Fruit fly (Drosophila melanogaster) whole organism, embryonic: ENCODE measurements around the gene shams.

Source experiments
- Abd-B ChIP-seq: fragments of 200-800 bp; sonication (Bioruptor generic); optimal IDR thresholded peaks from 2 replicates; lab custom pipeline; 2018; ENCODE audit warnings: missing biosample characterization, mild to moderate bottlenecking, missing genetic modification characterization, moderate library complexity
- Atf3 ChIP-seq: fragments of 200-800 bp; sonication (Bioruptor generic); optimal IDR thresholded peaks from 3 replicates; lab custom pipeline; 2016; ENCODE audit warnings: missing biosample characterization, missing genetic modification characterization
- Awh ChIP-seq: fragments of 200-800 bp; sonication (Bioruptor generic); IDR thresholded peaks from 2 replicates; pipeline ENCODE4, ENCODE4 v1.3.6; 2022; ENCODE audit warnings: missing biosample characterization, missing genetic modification characterization
- BtbVII ChIP-seq: fragments of 200-800 bp; sonication (Bioruptor generic); optimal IDR thresholded peaks from 3 replicates; lab custom pipeline; 2017; ENCODE audit warnings: missing biosample characterization, mild to moderate bottlenecking, missing genetic modification characterization
- C15 ChIP-seq: fragments of 200-800 bp; sonication (Bioruptor generic); IDR thresholded peaks from 3 replicates; pipeline ENCODE4 v1.3.6; 2022; ENCODE audit warnings: missing biosample characterization, missing genetic modification characterization
- CG15011 ChIP-seq: fragments of 200-800 bp; sonication (Bioruptor generic); optimal IDR thresholded peaks from 3 replicates; lab custom pipeline; 2018; ENCODE audit warnings: missing biosample characterization, mild to moderate bottlenecking, missing genetic modification characterization
- CG1603 ChIP-seq: fragments of 200-800 bp; sonication (Bioruptor generic); optimal IDR thresholded peaks from 2 replicates; lab custom pipeline; 2019; ENCODE audit warnings: missing biosample characterization, mild to moderate bottlenecking, missing genetic modification characterization, moderate library complexity
- CG17359 ChIP-seq: fragments of 200-800 bp; sonication (Bioruptor generic); optimal IDR thresholded peaks from 3 replicates; lab custom pipeline; 2018; ENCODE audit warnings: missing biosample characterization, mild to moderate bottlenecking, missing genetic modification characterization, moderate library complexity
- CG17912 ChIP-seq: fragments of 200-800 bp; sonication (Bioruptor generic); optimal IDR thresholded peaks from 2 replicates; lab custom pipeline; 2018; ENCODE audit warnings: missing biosample characterization, mild to moderate bottlenecking, missing genetic modification characterization
- CG18599 ChIP-seq: fragments of 200-800 bp; sonication (Bioruptor generic); optimal IDR thresholded peaks from 3 replicates; lab custom pipeline; 2017; ENCODE audit warnings: missing biosample characterization, missing genetic modification characterization, mild to moderate bottlenecking, moderate library complexity, missing genetic modification reagents
- CG3838 ChIP-seq: fragments of 200-800 bp; sonication (Bioruptor generic); optimal IDR thresholded peaks from 3 replicates; lab custom pipeline; 2016; ENCODE audit warnings: missing biosample characterization, missing genetic modification characterization
- CG3847 ChIP-seq: fragments of 200-800 bp; sonication (Bioruptor generic); IDR thresholded peaks from 2 replicates; pipeline ENCODE4 v1.3.6; 2022; ENCODE audit warnings: missing biosample characterization, missing genetic modification characterization
- CG42726 ChIP-seq: fragments of 200-800 bp; sonication (Bioruptor generic); IDR thresholded peaks from 2 replicates; pipeline ENCODE4 v1.3.6; 2022; ENCODE audit warnings: missing biosample characterization, missing genetic modification characterization; ENCODE audit not compliant: partially characterized antibody
- CG43689 ChIP-seq: fragments of 200-800 bp; sonication (Bioruptor generic); IDR thresholded peaks from 2 replicates; pipeline ENCODE4 v1.3.6; 2022; ENCODE audit warnings: missing biosample characterization, missing genetic modification characterization
- CG4854 ChIP-seq: fragments of 200-800 bp; sonication (Bioruptor generic); optimal IDR thresholded peaks from 2 replicates; lab custom pipeline; 2016; ENCODE audit warnings: missing biosample characterization, missing genetic modification characterization, inconsistent platforms
- CG6254 ChIP-seq: fragments of 200-800 bp; sonication (Bioruptor generic); optimal IDR thresholded peaks from 3 replicates; lab custom pipeline; 2017; ENCODE audit warnings: mild to moderate bottlenecking, missing biosample characterization, missing genetic modification reagents, missing genetic modification characterization
- CG6689 ChIP-seq: fragments of 200-800 bp; sonication (Bioruptor generic); IDR thresholded peaks from 2 replicates; pipeline ENCODE4 v1.3.6; 2022; ENCODE audit warnings: missing biosample characterization, missing genetic modification characterization
- CG7839 ChIP-seq: fragments of 200-800 bp; sonication (Bioruptor generic); optimal IDR thresholded peaks from 3 replicates; lab custom pipeline; 2018; ENCODE audit warnings: missing biosample characterization, mild to moderate bottlenecking, missing genetic modification characterization, moderate library complexity
- CG9727 ChIP-seq: fragments of 200-800 bp; sonication (Bioruptor generic); optimal IDR thresholded peaks from 3 replicates; lab custom pipeline; 2017; ENCODE audit warnings: missing biosample characterization, mild to moderate bottlenecking, missing genetic modification characterization
- CkIIα-i1 ChIP-seq: fragments of 200-800 bp; sonication (Bioruptor generic); IDR thresholded peaks from 2 replicates; pipeline ENCODE4 v1.3.6; 2022; ENCODE audit warnings: missing biosample characterization, missing genetic modification characterization
- D19A ChIP-seq: fragments of 200-800 bp; optimal IDR thresholded peaks from 3 replicates; lab custom pipeline; 2019; ENCODE audit warnings: missing biosample characterization, mild to moderate bottlenecking, missing genetic modification characterization, moderate library complexity
- GATAe ChIP-seq: fragments of 200-800 bp; sonication (Bioruptor generic); conservative IDR thresholded peaks from 2 replicates; pipeline ENCODE4 v1.3.6; 2022; ENCODE audit warnings: missing biosample characterization, missing genetic modification characterization
- Gsc ChIP-seq: fragments of 200-800 bp; sonication (Bioruptor generic); IDR thresholded peaks from 2 replicates; pipeline ENCODE4 v1.3.6; 2022; ENCODE audit warnings: missing biosample characterization, missing genetic modification characterization
- HLH54F ChIP-seq: fragments of 200-800 bp; sonication (Bioruptor generic); optimal IDR thresholded peaks from 3 replicates; lab custom pipeline; 2016; ENCODE audit warnings: missing biosample characterization, missing genetic modification characterization
- Hsf ChIP-seq: fragments of 200-800 bp; sonication (Bioruptor generic); optimal IDR thresholded peaks from 3 replicates; lab custom pipeline; 2016; ENCODE audit warnings: missing biosample characterization, missing genetic modification characterization
- Kr ChIP-seq: fragments of 200-800 bp; sonication (Bioruptor generic); optimal IDR thresholded peaks from 2 replicates; lab custom pipeline; 2017; ENCODE audit warnings: missing biosample characterization, mild to moderate bottlenecking, missing genetic modification characterization
- Max ChIP-seq: fragments of 200-800 bp; sonication (Bioruptor generic); optimal IDR thresholded peaks from 2 replicates; lab custom pipeline; 2016; ENCODE audit warnings: missing biosample characterization, mild to moderate bottlenecking, missing genetic modification characterization
- Mrtf ChIP-seq: fragments of 200-800 bp; sonication (Bioruptor generic); IDR thresholded peaks from 3 replicates; pipeline ENCODE4 v1.3.6; 2022; ENCODE audit warnings: missing biosample characterization, missing genetic modification characterization
- NC2β ChIP-seq: fragments of 200-800 bp; sonication (Bioruptor generic); optimal IDR thresholded peaks from 2 replicates; lab custom pipeline; 2016; ENCODE audit warnings: missing biosample characterization, missing genetic modification characterization
- Nf-YB ChIP-seq: fragments of 200-800 bp; sonication (Bioruptor generic); optimal IDR thresholded peaks from 3 replicates; lab custom pipeline; 2019; ENCODE audit warnings: missing biosample characterization, mild to moderate bottlenecking, missing genetic modification characterization, moderate library complexity
- Nf-YC ChIP-seq: fragments of 200-800 bp; optimal IDR thresholded peaks from 3 replicates; lab custom pipeline; 2019; ENCODE audit warnings: missing biosample characterization, mild to moderate bottlenecking, missing genetic modification characterization, moderate library complexity
- Sry-β ChIP-seq: fragments of 200-800 bp; sonication (Bioruptor generic); optimal IDR thresholded peaks from 2 replicates; lab custom pipeline; 2018; ENCODE audit warnings: missing biosample characterization, mild to moderate bottlenecking, missing genetic modification characterization, moderate library complexity
- YL-1 ChIP-seq: fragments of 200-800 bp; sonication (Bioruptor generic); optimal IDR thresholded peaks from 3 replicates; lab custom pipeline; 2017; ENCODE audit warnings: missing biosample characterization, mild to moderate bottlenecking, missing genetic modification characterization
- bigmax ChIP-seq: fragments of 200-800 bp; sonication (Bioruptor generic); optimal IDR thresholded peaks from 2 replicates; lab custom pipeline; 2018; ENCODE audit warnings: missing biosample characterization, mild to moderate bottlenecking, missing genetic modification characterization
- esg ChIP-seq: fragments of 200-800 bp; sonication (Bioruptor generic); conservative IDR thresholded peaks from 2 replicates; pipeline ENCODE4 v1.3.6; 2022; ENCODE audit warnings: missing biosample characterization, missing genetic modification characterization
- hb ChIP-seq: fragments of 200-800 bp; sonication (Bioruptor generic); IDR thresholded peaks from 3 replicates; pipeline ENCODE4 v1.3.6; 2022; ENCODE audit warnings: missing biosample characterization, missing genetic modification characterization; ENCODE audit not compliant: partially characterized antibody
- hth ChIP-seq: fragments of >200 bp; optimal IDR thresholded peaks from 2 replicates; lab custom pipeline; 2017; ENCODE audit warnings: inconsistent platforms
- ind ChIP-seq: fragments of 200-800 bp; sonication (Bioruptor generic); optimal IDR thresholded peaks from 3 replicates; lab custom pipeline; 2016; ENCODE audit warnings: missing biosample characterization, missing genetic modification characterization
- jing ChIP-seq: fragments of 200-800 bp; sonication (Bioruptor generic); optimal IDR thresholded peaks from 2 replicates; lab custom pipeline; 2018; ENCODE audit warnings: missing biosample characterization, mild to moderate bottlenecking, missing genetic modification characterization
- lbe ChIP-seq: fragments of 200-800 bp; sonication (Bioruptor generic); optimal IDR thresholded peaks from 2 replicates; lab custom pipeline; 2016; ENCODE audit warnings: missing biosample characterization, mild to moderate bottlenecking, missing genetic modification characterization
- luna ChIP-seq: fragments of 200-800 bp; sonication (Bioruptor generic); optimal IDR thresholded peaks from 2 replicates; lab custom pipeline; 2016; ENCODE audit warnings: missing biosample characterization, missing genetic modification characterization
- nau ChIP-seq: fragments of 200-800 bp; sonication (Bioruptor generic); optimal IDR thresholded peaks from 3 replicates; lab custom pipeline; 2017; ENCODE audit warnings: missing biosample characterization, mild to moderate bottlenecking, missing genetic modification characterization, missing genetic modification reagents
- nmo ChIP-seq: fragments of 200-800 bp; sonication (Bioruptor generic); optimal IDR thresholded peaks from 2 replicates; lab custom pipeline; 2018; ENCODE audit warnings: missing biosample characterization, mild to moderate bottlenecking, missing genetic modification characterization, moderate library complexity
- otp ChIP-seq: fragments of 200-800 bp; sonication (Bioruptor generic); IDR thresholded peaks from 3 replicates; pipeline ENCODE4, ENCODE4 v1.3.6; 2022; ENCODE audit warnings: missing biosample characterization, missing genetic modification characterization
- pzg ChIP-seq: fragments of 200-800 bp; sonication (Bioruptor generic); optimal IDR thresholded peaks from 3 replicates; lab custom pipeline; 2018; ENCODE audit warnings: missing biosample characterization, mild to moderate bottlenecking, missing genetic modification characterization, moderate library complexity
- ranshi ChIP-seq: fragments of 200-800 bp; sonication (Bioruptor generic); IDR thresholded peaks from 2 replicates; pipeline ENCODE4 v1.3.6; 2022; ENCODE audit warnings: missing biosample characterization, missing genetic modification characterization
- sc ChIP-seq, 3 experiments: fragments of >200 bp in 2 of 3; fragments of 200-800 bp in 1 of 3; sonication (Bioruptor generic) in 1 of 3; optimal IDR thresholded peaks; 2 replicates in 2 of 3; 3 replicates in 1 of 3; lab custom pipeline; 2017; ENCODE audit warnings: mild to moderate bottlenecking in 1 of 3, missing biosample characterization in 1 of 3, missing genetic modification characterization in 1 of 3, missing genetic modification reagents in 1 of 3
- sens ChIP-seq: fragments of 200-800 bp; sonication (Bioruptor generic); peaks from one replicate; lab custom pipeline; 2016; ENCODE audit warnings: missing biosample characterization, missing genetic modification characterization
- tgo ChIP-seq: fragments of 200-800 bp; sonication (Bioruptor generic); IDR thresholded peaks from 3 replicates; pipeline ENCODE4 v1.3.6; 2022; ENCODE audit warnings: missing biosample characterization, missing genetic modification characterization
- zen ChIP-seq: fragments of 200-800 bp; sonication (Bioruptor generic); optimal IDR thresholded peaks from 3 replicates; lab custom pipeline; 2018; ENCODE audit warnings: missing biosample characterization, mild to moderate bottlenecking, missing genetic modification characterization, moderate library complexity

The shams gene

dm6 chr3R:25054451-25055188, 19.8 kb downstream of the shams start, which contains the start of gene CG31109 (continued):
- TF ChIP-seq GATAe (GFP tag; lab: Robert Waterston, UW) = no peak
- TF ChIP-seq D19A (tag; lab: Kevin White, UChicago) = peak; percentile 1
- peak; percentile 2 for TF ChIP-seq CG17359 (tag; lab: Kevin White, UChicago)
- no peak for TF ChIP-seq CG43689 (GFP tag; lab: Robert Waterston, UW)
- TF ChIP-seq Mrtf (GFP tag; lab: Robert Waterston, UW) = no peak
- TF ChIP-seq CG3847 = peak; percentile 37; the same call in 1 of the 2 replicates
- no peak for TF ChIP-seq nau (GFP tag; lab: Kevin White, UChicago)
- no peak for TF ChIP-seq zen (tag; lab: Kevin White, UChicago)
- peak; percentile 34 for TF ChIP-seq NC2β (GFP tag; lab: Kevin White, UChicago)
- peak; percentile 2 for TF ChIP-seq Hsf (GFP tag; lab: Kevin White, UChicago)
- peak; percentile 12 for TF ChIP-seq Sry-β
- no peak for TF ChIP-seq tgo
- TF ChIP-seq luna (GFP tag; lab: Kevin White, UChicago) = no peak
- no peak for TF ChIP-seq Kr (GFP tag; lab: Kevin White, UChicago)
- no peak for TF ChIP-seq HLH54F (GFP tag; lab: Kevin White, UChicago)
- TF ChIP-seq sens = peak; percentile 86
- TF ChIP-seq Atf3 (GFP tag; lab: Kevin White, UChicago) = no peak
- TF ChIP-seq sc (optimal IDR thresholded peaks at IDR 0.05; lab: Kevin White, UChicago) = no peak
- no peak for TF ChIP-seq sc (GFP tag; optimal IDR thresholded peaks at IDR 0.05; lab: Kevin White, UChicago)
- TF ChIP-seq CG15011 = no peak
- TF ChIP-seq CG3838 (GFP tag; lab: Kevin White, UChicago) = no peak
- peak; percentile 2 for TF ChIP-seq CG9727 (GFP tag; lab: Kevin White, UChicago)
- TF ChIP-seq CkIIα-i1 (GFP tag; lab: Robert Waterston, UW) = no peak
- TF ChIP-seq ranshi (GFP tag; lab: Robert Waterston, UW) = no peak
- no peak for TF ChIP-seq jing (GFP tag; lab: Kevin White, UChicago)
- TF ChIP-seq otp = no peak
- no peak for TF ChIP-seq CG17912
- no peak for TF ChIP-seq Gsc (GFP tag; lab: Robert Waterston, UW)
- TF ChIP-seq CG6254 (GFP tag; lab: Kevin White, UChicago) = no peak
- no peak for TF ChIP-seq Max (GFP tag; lab: Kevin White, UChicago)
- TF ChIP-seq CG6689 (GFP tag; lab: Robert Waterston, UW) = no peak
- TF ChIP-seq lbe = no peak
- TF ChIP-seq Nf-YB (GFP tag; lab: Kevin White, UChicago) = no peak
- peak; percentile 35 for TF ChIP-seq nmo (GFP tag; lab: Kevin White, UChicago)
- no peak for TF ChIP-seq C15 (GFP tag; lab: Robert Waterston, UW)
- TF ChIP-seq CG42726 (GFP tag; lab: Robert Waterston, UW) = no peak
- TF ChIP-seq CG7839 (tag; lab: Kevin White, UChicago) = no peak
- TF ChIP-seq CG1603 (tag; lab: Kevin White, UChicago) = peak; percentile 91
- no peak for TF ChIP-seq esg (GFP tag; lab: Robert Waterston, UW)
- TF ChIP-seq pzg (GFP tag; lab: Kevin White, UChicago) = peak; percentile 77
- TF ChIP-seq hth (lab: Kevin White, UChicago) = no peak
- no peak for TF ChIP-seq BtbVII (GFP tag; lab: Kevin White, UChicago)
- peak; percentile 19 for TF ChIP-seq CG18599 (GFP tag; lab: Kevin White, UChicago)
- no peak for TF ChIP-seq Awh
- no peak for TF ChIP-seq hb (GFP tag; lab: Robert Waterston, UW)
- no peak for TF ChIP-seq Abd-B (GFP tag; lab: Kevin White, UChicago)
- no peak for TF ChIP-seq CG4854 (GFP tag; lab: Kevin White, UChicago)
- TF ChIP-seq YL-1 (GFP tag; lab: Kevin White, UChicago) = peak; percentile 54
- peak; percentile 41 for TF ChIP-seq bigmax
- TF ChIP-seq ind = peak; percentile 25
- TF ChIP-seq Nf-YC (tag; lab: Kevin White, UChicago) = peak; percentile 51
